Fruit fly (Drosophila melanogaster) whole organism, prepupa: ENCODE data around the gene PK2-R1.

ENCODE experiments used
- CG10669 ChIP-seq: fragments of 200-800 bp; sonication (Bioruptor generic); optimal IDR thresholded peaks from 3 replicates; lab custom pipeline; 2018; ENCODE audit warnings: missing biosample characterization, mild to moderate bottlenecking, missing genetic modification characterization, moderate library complexity
- CG15336 ChIP-seq: fragments of 200-800 bp; sonication (Bioruptor generic); IDR thresholded peaks from 2 replicates; pipeline ENCODE4 v1.3.6; 2022; ENCODE audit warnings: missing biosample characterization, missing genetic modification characterization
- CG1621 ChIP-seq: fragments of 200-800 bp; sonication (Bioruptor generic); optimal IDR thresholded peaks from 3 replicates; lab custom pipeline; 2018; ENCODE audit warnings: missing biosample characterization, mild to moderate bottlenecking, missing genetic modification characterization
- CG6276 ChIP-seq: fragments of 200-800 bp; sonication (Bioruptor generic); optimal IDR thresholded peaks from 2 replicates; lab custom pipeline; 2017; ENCODE audit warnings: missing biosample characterization, mild to moderate bottlenecking, missing genetic modification characterization
- CG8632 ChIP-seq: fragments of 200-800 bp; sonication (Bioruptor generic); optimal IDR thresholded peaks from 3 replicates; lab custom pipeline; 2016; ENCODE audit warnings: missing biosample characterization, missing genetic modification characterization
- Hr4 ChIP-seq: fragments of 200-800 bp; sonication (Bioruptor generic); optimal IDR thresholded peaks from 3 replicates; lab custom pipeline; 2016; ENCODE audit warnings: missing biosample characterization, missing genetic modification characterization
- esn ChIP-seq: fragments of 200-800 bp; sonication (Bioruptor generic); optimal IDR thresholded peaks from 2 replicates; lab custom pipeline; 2016; ENCODE audit warnings: missing biosample characterization, mild to moderate bottlenecking, missing genetic modification characterization, moderate library complexity
- fkh ChIP-seq: fragments of 200-800 bp; sonication (Bioruptor generic); optimal IDR thresholded peaks from 3 replicates; lab custom pipeline; 2017; ENCODE audit warnings: missing biosample characterization, mild to moderate bottlenecking, missing genetic modification characterization, moderate library complexity
- net ChIP-seq: fragments of 200-800 bp; sonication (Bioruptor generic); optimal IDR thresholded peaks from 3 replicates; lab custom pipeline; 2016; ENCODE audit warnings: missing biosample characterization, missing genetic modification characterization
- pdm3 ChIP-seq: fragments of 200-800 bp; sonication (Bioruptor generic); optimal IDR thresholded peaks from 3 replicates; lab custom pipeline; 2016; ENCODE audit warnings: missing biosample characterization, missing genetic modification characterization
- svp ChIP-seq: fragments of 200-800 bp; sonication (Bioruptor generic); peaks from one replicate; lab custom pipeline; 2016; ENCODE audit warnings: missing biosample characterization, missing genetic modification characterization
- vri ChIP-seq: fragments of 200-800 bp; sonication (Bioruptor generic); optimal IDR thresholded peaks from 3 replicates; lab custom pipeline; 2016; ENCODE audit warnings: missing biosample characterization, mild to moderate bottlenecking, missing genetic modification characterization

The PK2-R1 gene

dm6 chr3R:13388160-13388870 is 50.2 kb downstream of the PK2-R1 start, which contains the start of gene CG9799:
Gene CG9799, minus strand, starts transcription at chr3R:13388709.
- TF ChIP-seq net (GFP tag; lab: Kevin White, UChicago), result no peak
- peak; percentile 2 for TF ChIP-seq esn (GFP tag; lab: Kevin White, UChicago)
- peak; percentile 78 for TF ChIP-seq CG1621 (tag; lab: Kevin White, UChicago)

DNA sequence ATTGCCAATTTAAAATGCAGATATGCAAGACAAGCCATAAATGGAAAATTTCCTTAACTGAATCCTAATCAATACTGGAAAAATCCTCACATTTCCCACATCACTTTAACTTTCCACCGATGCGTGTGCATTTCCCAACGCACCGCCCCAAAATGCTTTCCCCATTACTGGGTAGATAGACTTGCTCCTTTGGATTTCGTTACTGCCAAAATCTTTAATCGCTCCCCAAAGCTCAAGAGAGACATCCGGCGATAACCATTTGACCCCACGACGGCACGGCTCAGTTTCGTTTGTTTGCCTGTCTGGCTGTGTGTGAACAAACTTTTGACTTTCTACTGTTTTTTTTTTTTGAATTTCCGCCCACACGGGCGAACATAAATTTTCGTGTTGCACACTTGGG is 52.4 kb downstream of the PK2-R1 start:
- no peak for TF ChIP-seq pdm3 (GFP tag; lab: Kevin White, UChicago)
- no peak for TF ChIP-seq vri (GFP tag; lab: Kevin White, UChicago)
- no peak for TF ChIP-seq Hr4
- TF ChIP-seq fkh (GFP tag; lab: Kevin White, UChicago), result no peak
- no peak for TF ChIP-seq CG10669 (GFP tag; lab: Kevin White, UChicago)
- TF ChIP-seq svp (GFP tag; lab: Kevin White, UChicago), result peak; percentile 96
- no peak for TF ChIP-seq CG6276
- no peak for TF ChIP-seq CG15336

DNA sequence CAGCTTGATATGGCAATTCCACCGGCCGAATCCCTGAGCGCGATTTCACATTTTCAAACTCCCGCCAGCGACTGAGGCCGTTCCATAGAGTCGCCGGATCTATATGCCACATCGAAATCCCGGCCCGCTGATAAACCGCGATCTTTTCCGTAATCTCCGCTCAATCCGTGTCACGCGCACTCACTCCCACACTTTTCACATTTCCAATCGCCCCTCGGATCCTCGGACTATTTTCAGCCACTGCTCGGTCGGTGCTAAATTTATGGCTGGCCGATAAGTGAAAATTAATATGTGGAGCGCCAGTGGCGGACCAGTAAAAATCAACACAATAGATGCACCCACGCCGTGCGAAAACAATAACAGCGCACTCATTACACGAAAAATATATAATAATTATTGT is 54.9 kb downstream of the PK2-R1 start:
- TF ChIP-seq svp (GFP tag; lab: Kevin White, UChicago), result peak; percentile 96
- TF ChIP-seq CG8632 (GFP tag; lab: Kevin White, UChicago), result no peak
- TF ChIP-seq, all 60 proteins: peak for 1
